Fruit fly (Drosophila melanogaster) whole organism, pupa: ENCODE data around the gene gcm2.

Experiments used
- CG10348 ChIP-seq: fragments of 200-800 bp; sonication (Bioruptor generic); IDR thresholded peaks from 2 replicates; pipeline ENCODE4 v1.3.6; 2022; ENCODE audit warnings: missing biosample characterization, missing genetic modification characterization
- CG12605 ChIP-seq: fragments of 200-800 bp; sonication (Bioruptor generic); IDR thresholded peaks from 2 replicates; pipeline ENCODE4 v1.3.6; 2022; ENCODE audit warnings: missing biosample characterization, missing genetic modification characterization
- CG13204 ChIP-seq: fragments of 200-800 bp; sonication (Bioruptor generic); optimal IDR thresholded peaks from 2 replicates; lab custom pipeline; 2018; ENCODE audit warnings: missing biosample characterization, mild to moderate bottlenecking, missing genetic modification characterization, moderate library complexity
- CG14655 ChIP-seq: fragments of 200-800 bp; sonication (Bioruptor generic); optimal IDR thresholded peaks from 3 replicates; lab custom pipeline; 2017; ENCODE audit warnings: mild to moderate bottlenecking, missing biosample characterization, missing genetic modification reagents, missing genetic modification characterization
- CG15710 ChIP-seq: fragments of 200-800 bp; sonication (Bioruptor generic); optimal IDR thresholded peaks from 2 replicates; lab custom pipeline; 2018; ENCODE audit warnings: missing biosample characterization, mild to moderate bottlenecking, missing genetic modification characterization, moderate library complexity
- CG17806 ChIP-seq: fragments of 200-800 bp; sonication (Bioruptor generic); optimal IDR thresholded peaks from 2 replicates; lab custom pipeline; 2018; ENCODE audit warnings: missing biosample characterization, mild to moderate bottlenecking, missing genetic modification characterization, moderate library complexity
- CG32121 ChIP-seq: fragments of 200-800 bp; sonication (Bioruptor generic); IDR thresholded peaks from 2 replicates; pipeline ENCODE4 v1.3.6; 2022; ENCODE audit warnings: missing biosample characterization, missing genetic modification characterization
- CG34367 ChIP-seq: fragments of 200-800 bp; sonication (Bioruptor generic); optimal IDR thresholded peaks from 2 replicates; lab custom pipeline; 2018; ENCODE audit warnings: missing biosample characterization, mild to moderate bottlenecking, missing genetic modification characterization
- CG4496 ChIP-seq: fragments of 200-800 bp; sonication (Bioruptor generic); IDR thresholded peaks from 3 replicates; pipeline ENCODE4 v1.3.6; 2022; ENCODE audit warnings: missing biosample characterization, missing genetic modification characterization
- CG8159 ChIP-seq: fragments of 200-800 bp; sonication (Bioruptor generic); optimal IDR thresholded peaks from 3 replicates; lab custom pipeline; 2018; ENCODE audit warnings: missing biosample characterization, mild to moderate bottlenecking, missing genetic modification characterization, moderate library complexity
- CG8301 ChIP-seq: fragments of 200-800 bp; sonication (Bioruptor generic); optimal IDR thresholded peaks from 2 replicates; lab custom pipeline; 2018; ENCODE audit warnings: missing biosample characterization, mild to moderate bottlenecking, missing genetic modification characterization
- CG9948 ChIP-seq: fragments of 200-800 bp; sonication (Bioruptor generic); optimal IDR thresholded peaks from 2 replicates; lab custom pipeline; 2018; ENCODE audit warnings: missing biosample characterization, mild to moderate bottlenecking, missing genetic modification characterization, moderate library complexity
- D1 ChIP-seq: fragments of 200-800 bp; sonication (Bioruptor generic); optimal IDR thresholded peaks from 2 replicates; lab custom pipeline; 2018; ENCODE audit warnings: missing biosample characterization, mild to moderate bottlenecking, missing genetic modification characterization, moderate library complexity
- EcR ChIP-seq: fragments of 200-800 bp; sonication (Bioruptor generic); optimal IDR thresholded peaks from 3 replicates; lab custom pipeline; 2019; ENCODE audit warnings: missing biosample characterization, missing genetic modification characterization, mild to moderate bottlenecking, moderate library complexity, missing genetic modification reagents
- Ets98B ChIP-seq: fragments of 200-800 bp; sonication (Bioruptor generic); IDR thresholded peaks from 2 replicates; pipeline ENCODE4 v1.3.6; 2022; ENCODE audit warnings: missing biosample characterization, missing genetic modification characterization
- Pif1A ChIP-seq: fragments of 200-800 bp; sonication (Bioruptor generic); optimal IDR thresholded peaks from 3 replicates; lab custom pipeline; 2016; ENCODE audit warnings: missing biosample characterization, missing genetic modification characterization
- Pif1B ChIP-seq: fragments of 200-800 bp; sonication (Bioruptor generic); optimal IDR thresholded peaks from 3 replicates; lab custom pipeline; 2016; ENCODE audit warnings: missing biosample characterization, missing genetic modification characterization
- Snoo ChIP-seq: fragments of 200-800 bp; sonication (Bioruptor generic); optimal IDR thresholded peaks from 3 replicates; lab custom pipeline; 2017; ENCODE audit warnings: missing biosample characterization, mild to moderate bottlenecking, missing genetic modification characterization, inconsistent platforms
- fd96Ca ChIP-seq: fragments of 200-800 bp; sonication (Bioruptor generic); IDR thresholded peaks from 3 replicates; pipeline ENCODE4 v1.3.6; 2022; ENCODE audit warnings: missing biosample characterization, missing genetic modification characterization
- gl ChIP-seq: fragments of 200-800 bp; sonication (Bioruptor generic); optimal IDR thresholded peaks from 2 replicates; lab custom pipeline; 2018; ENCODE audit warnings: missing biosample characterization, mild to moderate bottlenecking, missing genetic modification characterization
- rn ChIP-seq: fragments of 200-800 bp; sonication (Bioruptor generic); IDR thresholded peaks from 2 replicates; pipeline ENCODE4 v1.3.6; 2022; ENCODE audit warnings: missing biosample characterization, missing genetic modification characterization

gcm2 gene

dm6 chr2L:9660516-9660920 lies 52.2 kb downstream of the gcm2 start:
- TF ChIP-seq CG8159 (tag; lab: Kevin White, UChicago) (peak; percentile 64), Snoo (tag; lab: Kevin White, UChicago) (no peak), CG12605 (GFP tag; lab: Robert Waterston, UW) (no peak), CG15710 (peak; percentile 52), CG17806 (tag; lab: Kevin White, UChicago) (no peak), Ets98B (GFP tag; lab: Robert Waterston, UW) (no peak; the same call in 1 of the 2 replicates), CG13204 (no peak), EcR (GFP tag; lab: Kevin White, UChicago) (no peak), CG32121 (GFP tag; lab: Robert Waterston, UW) (no peak), Pif1A (GFP tag; lab: Kevin White, UChicago) (peak; percentile 38), Pif1B (peak; percentile 26), CG8301 (tag; lab: Kevin White, UChicago) (no peak), fd96Ca (0 out of 3 replicates have a peak, but pooled peaks have one; percentile 34), D1 (tag; lab: Kevin White, UChicago) (no peak), rn (GFP tag; lab: Robert Waterston, UW) (no peak), CG4496 (GFP tag; lab: Robert Waterston, UW) (peak; percentile 45; the same call in 1 of the 3 replicates), CG34367 (tag; lab: Kevin White, UChicago) (no peak), gl (tag; lab: Kevin White, UChicago) (no peak), CG10348 (GFP tag; lab: Robert Waterston, UW) (no peak), CG9948 (tag; lab: Kevin White, UChicago) (peak; percentile 39), CG14655 (GFP tag; lab: Kevin White, UChicago) (peak; percentile 52)
